Fruit fly (Drosophila melanogaster) whole organism, embryonic: ENCODE results near the gene GXIVsPLA2.

Experiments used
- Ada2b ChIP-seq: fragments of 200-800 bp; sonication (Bioruptor generic); IDR thresholded peaks from 2 replicates; pipeline ENCODE4 v1.3.6; 2022; ENCODE audit warnings: missing biosample characterization, missing genetic modification characterization
- Adf1 ChIP-seq: fragments of 200-800 bp; sonication (Bioruptor generic); IDR thresholded peaks from 2 replicates; pipeline ENCODE4 v1.3.6; 2022; ENCODE audit warnings: missing biosample characterization, missing genetic modification characterization
- Asciz ChIP-seq: fragments of 200-800 bp; sonication (Bioruptor generic); optimal IDR thresholded peaks from 2 replicates; lab custom pipeline; 2017; ENCODE audit warnings: missing biosample characterization, mild to moderate bottlenecking, missing genetic modification characterization, missing genetic modification reagents
- CG10147 ChIP-seq: fragments of 200-800 bp; sonication (Bioruptor generic); optimal IDR thresholded peaks from 2 replicates; lab custom pipeline; 2019; ENCODE audit warnings: missing biosample characterization, mild to moderate bottlenecking, missing genetic modification characterization, moderate library complexity
- CG1024 ChIP-seq: fragments of 200-800 bp; sonication (Bioruptor generic); IDR thresholded peaks from 2 replicates; pipeline ENCODE4 v1.3.6; 2022; ENCODE audit warnings: missing biosample characterization, missing genetic modification characterization
- CG10654 ChIP-seq: fragments of 200-800 bp; sonication (Bioruptor generic); optimal IDR thresholded peaks from 2 replicates; lab custom pipeline; 2016; ENCODE audit warnings: missing biosample characterization, missing genetic modification characterization
- CG11085 ChIP-seq: fragments of 200-800 bp; sonication (Bioruptor generic); IDR thresholded peaks from 2 replicates; pipeline ENCODE4 v1.3.6; 2022; ENCODE audit warnings: missing biosample characterization, missing genetic modification characterization
- CG15011 ChIP-seq: fragments of 200-800 bp; sonication (Bioruptor generic); optimal IDR thresholded peaks from 3 replicates; lab custom pipeline; 2018; ENCODE audit warnings: missing biosample characterization, mild to moderate bottlenecking, missing genetic modification characterization
- CG15696 ChIP-seq: fragments of 200-800 bp; sonication (Bioruptor generic); optimal IDR thresholded peaks from 2 replicates; lab custom pipeline; 2019; ENCODE audit warnings: missing biosample characterization, mild to moderate bottlenecking, missing genetic modification characterization, moderate library complexity
- CG17802 ChIP-seq: fragments of 200-800 bp; sonication (Bioruptor generic); optimal IDR thresholded peaks from 2 replicates; lab custom pipeline; 2018; ENCODE audit warnings: missing biosample characterization, mild to moderate bottlenecking, missing genetic modification characterization, moderate library complexity
- CG17829 ChIP-seq: fragments of 200-800 bp; optimal IDR thresholded peaks from 2 replicates; lab custom pipeline; 2019; ENCODE audit warnings: missing biosample characterization, mild to moderate bottlenecking, missing genetic modification characterization, moderate library complexity
- CG1792 ChIP-seq: fragments of 200-800 bp; sonication (Bioruptor generic); optimal IDR thresholded peaks from 2 replicates; lab custom pipeline; 2016; ENCODE audit warnings: missing biosample characterization, missing genetic modification characterization
- CG2116 ChIP-seq: fragments of 200-800 bp; sonication (Bioruptor generic); optimal IDR thresholded peaks from 3 replicates; lab custom pipeline; 2018; ENCODE audit warnings: missing biosample characterization, mild to moderate bottlenecking, missing genetic modification characterization
- CG34224 ChIP-seq: fragments of 200-800 bp; sonication (Bioruptor generic); IDR thresholded peaks from 3 replicates; pipeline ENCODE4 v1.3.6; 2022; ENCODE audit warnings: missing biosample characterization, missing genetic modification characterization; ENCODE audit not compliant: partially characterized antibody
- CG3847 ChIP-seq: fragments of 200-800 bp; sonication (Bioruptor generic); IDR thresholded peaks from 2 replicates; pipeline ENCODE4 v1.3.6; 2022; ENCODE audit warnings: missing biosample characterization, missing genetic modification characterization
- CG4360 ChIP-seq: fragments of 200-800 bp; sonication (Bioruptor generic); IDR thresholded peaks from 2 replicates; pipeline ENCODE4 v1.3.6; 2022; ENCODE audit warnings: missing biosample characterization, missing genetic modification characterization
- CG4617 ChIP-seq: fragments of 200-800 bp; sonication (Bioruptor generic); optimal IDR thresholded peaks from 3 replicates; lab custom pipeline; 2016; ENCODE audit warnings: missing biosample characterization, missing genetic modification characterization, borderline replicate concordance
- CG4854 ChIP-seq: fragments of 200-800 bp; sonication (Bioruptor generic); optimal IDR thresholded peaks from 2 replicates; lab custom pipeline; 2016; ENCODE audit warnings: missing biosample characterization, missing genetic modification characterization, inconsistent platforms
- CG6272 ChIP-seq: fragments of 200-800 bp; sonication (Bioruptor generic); IDR thresholded peaks from 2 replicates; pipeline ENCODE4 v1.3.6; 2022; ENCODE audit warnings: missing biosample characterization, missing genetic modification characterization
- CG7372 ChIP-seq: fragments of 200-800 bp; sonication (Bioruptor generic); IDR thresholded peaks from 2 replicates; pipeline ENCODE4 v1.3.6; 2022; ENCODE audit warnings: missing biosample characterization, missing genetic modification characterization
- CG7556 ChIP-seq: fragments of 200-800 bp; sonication (Bioruptor generic); optimal IDR thresholded peaks from 2 replicates; lab custom pipeline; 2017; ENCODE audit warnings: missing biosample characterization, mild to moderate bottlenecking, missing genetic modification characterization
- CG7963 ChIP-seq: fragments of 200-800 bp; sonication (Bioruptor generic); IDR thresholded peaks from 3 replicates; pipeline ENCODE4 v1.3.6; 2022; ENCODE audit warnings: missing biosample characterization, missing genetic modification characterization; ENCODE audit not compliant: partially characterized antibody
- ERR ChIP-seq: fragments of 200-800 bp; sonication (Bioruptor generic); optimal IDR thresholded peaks from 2 replicates; lab custom pipeline; 2016; ENCODE audit warnings: missing biosample characterization, missing genetic modification characterization
- Fer3 ChIP-seq: fragments of 200-800 bp; sonication (Bioruptor generic); optimal IDR thresholded peaks from 2 replicates; lab custom pipeline; 2018; ENCODE audit warnings: missing biosample characterization, mild to moderate bottlenecking, missing genetic modification characterization, moderate library complexity
- HHEX ChIP-seq: fragments of 200-800 bp; sonication (Bioruptor generic); optimal IDR thresholded peaks from 3 replicates; lab custom pipeline; 2017; ENCODE audit warnings: missing biosample characterization, mild to moderate bottlenecking, missing genetic modification characterization, missing genetic modification reagents
- HLH4C ChIP-seq: fragments of 200-800 bp; sonication (Bioruptor generic); IDR thresholded peaks from 3 replicates; pipeline ENCODE4 v1.3.6; 2022; ENCODE audit warnings: missing biosample characterization, missing genetic modification characterization; ENCODE audit not compliant: partially characterized antibody
- Hr51 ChIP-seq, 2 experiments: fragments of 200-800 bp; sonication (Bioruptor generic); optimal IDR thresholded peaks; 2 replicates in 1 of 2; 3 replicates in 1 of 2; lab custom pipeline; 2016 to 2018; ENCODE audit warnings: missing biosample characterization in 2 of 2, missing genetic modification characterization in 2 of 2, mild to moderate bottlenecking in 1 of 2, moderate library complexity in 1 of 2
- Sox102F ChIP-seq: fragments of 200-800 bp; sonication (Bioruptor generic); optimal IDR thresholded peaks from 2 replicates; lab custom pipeline; 2018; ENCODE audit warnings: missing biosample characterization, mild to moderate bottlenecking, missing genetic modification characterization, moderate library complexity
- Spps ChIP-seq: fragments of 200-800 bp; sonication (Bioruptor generic); optimal IDR thresholded peaks from 2 replicates; lab custom pipeline; 2018; ENCODE audit warnings: missing biosample characterization, mild to moderate bottlenecking, missing genetic modification characterization
- Sry-δ ChIP-seq: fragments of 200-800 bp; sonication (Bioruptor generic); optimal IDR thresholded peaks from 2 replicates; lab custom pipeline; 2016; ENCODE audit warnings: missing biosample characterization, missing genetic modification characterization
- TFAM ChIP-seq: fragments of 200-800 bp; sonication (Bioruptor generic); optimal IDR thresholded peaks from 2 replicates; lab custom pipeline; 2017; ENCODE audit warnings: missing biosample characterization, missing genetic modification characterization, inconsistent platforms
- ash1 ChIP-seq: fragments of 200-800 bp; sonication (Bioruptor generic); optimal IDR thresholded peaks from 2 replicates; lab custom pipeline; 2018; ENCODE audit warnings: missing biosample characterization, mild to moderate bottlenecking, missing genetic modification characterization
- btn ChIP-seq: fragments of 200-800 bp; sonication (Bioruptor generic); optimal IDR thresholded peaks from 2 replicates; lab custom pipeline; 2016; ENCODE audit warnings: missing biosample characterization, missing genetic modification characterization
- exex ChIP-seq: fragments of 200-800 bp; sonication (Bioruptor generic); optimal IDR thresholded peaks from 4 replicates; lab custom pipeline; 2018; ENCODE audit warnings: missing biosample characterization, mild to moderate bottlenecking, missing genetic modification characterization, moderate library complexity
- fd3F ChIP-seq: fragments of 200-800 bp; sonication (Bioruptor generic); optimal IDR thresholded peaks from 2 replicates; lab custom pipeline; 2018; ENCODE audit warnings: missing biosample characterization, mild to moderate bottlenecking, missing genetic modification characterization, moderate library complexity
- grau ChIP-seq: fragments of 200-800 bp; optimal IDR thresholded peaks from 3 replicates; lab custom pipeline; 2019; ENCODE audit warnings: missing biosample characterization, mild to moderate bottlenecking, missing genetic modification characterization, moderate library complexity
- hkb ChIP-seq, 2 experiments: fragments of 200-800 bp in 1 of 2; fragments of >200 bp in 1 of 2; sonication (Bioruptor generic) in 1 of 2; IDR thresholded peaks in 1 of 2; optimal IDR thresholded peaks in 1 of 2; 2 replicates each; pipeline versions ENCODE4 v1.3.6 to Lab custom; 2017 to 2022; ENCODE audit warnings: missing biosample characterization in 1 of 2, missing genetic modification characterization in 1 of 2
- inv ChIP-seq: fragments of 200-800 bp; sonication (Bioruptor generic); IDR thresholded peaks from 2 replicates; pipeline ENCODE4 v1.3.6; 2022; ENCODE audit warnings: missing biosample characterization, missing genetic modification characterization; ENCODE audit not compliant: partially characterized antibody
- luna ChIP-seq: fragments of 200-800 bp; sonication (Bioruptor generic); optimal IDR thresholded peaks from 2 replicates; lab custom pipeline; 2016; ENCODE audit warnings: missing biosample characterization, missing genetic modification characterization
- maf-S ChIP-seq: fragments of 200-800 bp; sonication (Bioruptor generic); optimal IDR thresholded peaks from 2 replicates; lab custom pipeline; 2016; ENCODE audit warnings: missing biosample characterization, missing genetic modification characterization
- mam ChIP-seq: fragments of 200-800 bp; sonication (Bioruptor generic); optimal IDR thresholded peaks from 3 replicates; lab custom pipeline; 2016; ENCODE audit warnings: missing biosample characterization, missing genetic modification characterization
- mirr ChIP-seq: fragments of 200-800 bp; sonication (Bioruptor generic); optimal IDR thresholded peaks from 3 replicates; lab custom pipeline; 2018; ENCODE audit warnings: missing biosample characterization, mild to moderate bottlenecking, missing genetic modification characterization
- nmo ChIP-seq: fragments of 200-800 bp; sonication (Bioruptor generic); optimal IDR thresholded peaks from 2 replicates; lab custom pipeline; 2018; ENCODE audit warnings: missing biosample characterization, mild to moderate bottlenecking, missing genetic modification characterization, moderate library complexity
- nom ChIP-seq: fragments of 200-800 bp; sonication (Bioruptor generic); optimal IDR thresholded peaks from 2 replicates; lab custom pipeline; 2017; ENCODE audit warnings: missing biosample characterization, missing genetic modification characterization, mild to moderate bottlenecking, moderate library complexity, missing genetic modification reagents
- stwl ChIP-seq: fragments of 200-800 bp; sonication (Bioruptor generic); optimal IDR thresholded peaks from 3 replicates; lab custom pipeline; 2018; ENCODE audit warnings: missing biosample characterization, mild to moderate bottlenecking, missing genetic modification characterization, moderate library complexity
- vvl ChIP-seq: fragments of 200-800 bp; sonication (Bioruptor generic); IDR thresholded peaks from 2 replicates; pipeline ENCODE4 v1.3.6; 2022; ENCODE audit warnings: missing biosample characterization, missing genetic modification characterization

GXIVsPLA2 gene

DNA sequence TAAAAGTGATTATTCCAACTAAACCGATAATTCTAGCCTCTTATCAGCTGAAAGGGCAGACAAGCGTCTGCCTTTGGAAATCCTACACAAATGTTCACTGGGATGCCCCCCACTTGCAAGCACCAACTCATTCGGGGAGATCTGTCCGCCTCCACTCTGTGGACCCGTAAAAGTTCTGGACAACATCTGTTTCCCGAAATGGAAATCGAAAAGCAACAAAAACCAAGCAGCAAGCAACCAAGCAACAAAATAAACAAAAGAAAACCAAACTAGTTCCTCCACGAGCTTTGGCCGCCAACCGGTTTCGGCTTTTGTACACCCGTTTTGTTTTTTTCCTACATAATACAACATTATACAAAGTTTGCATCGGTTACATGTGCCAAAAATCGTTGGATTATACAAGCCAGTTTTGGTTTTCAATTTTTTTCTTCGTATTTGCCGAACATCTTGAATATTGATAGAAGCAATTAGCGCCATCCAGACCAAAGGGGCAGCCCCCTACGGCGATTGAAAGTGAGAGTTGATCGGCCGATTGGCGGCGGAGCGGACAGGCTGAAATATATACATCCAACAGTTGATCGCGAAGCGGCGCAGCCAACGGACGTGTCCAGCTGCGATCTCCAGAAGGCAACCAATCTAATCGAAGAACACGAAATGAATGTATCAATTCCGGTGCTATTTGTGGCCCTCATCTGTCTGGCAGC, 3.9 kb downstream of the GXIVsPLA2 start, which contains the start of gene CG17032 (continued):
- TF ChIP-seq grau (tag; lab: Kevin White, UChicago), result no peak
- no peak for TF ChIP-seq btn (GFP tag; lab: Kevin White, UChicago)
- no peak for TF ChIP-seq ERR (GFP tag; lab: Kevin White, UChicago)
- peak; percentile 75 for TF ChIP-seq vvl
- TF ChIP-seq Spps (tag; lab: Kevin White, UChicago), result peak; percentile 2
- TF ChIP-seq CG17802 (tag; lab: Kevin White, UChicago), result no peak
- TF ChIP-seq hkb (optimal IDR thresholded peaks at IDR 0.05; lab: Kevin White, UChicago), result no peak
- TF ChIP-seq hkb (GFP tag; IDR thresholded peaks at IDR 0.05; lab: Robert Waterston, UW), result no peak
- TF ChIP-seq CG4854, result no peak
- no peak for TF ChIP-seq inv (GFP tag; lab: Robert Waterston, UW)
- no peak for TF ChIP-seq Asciz (GFP tag; lab: Kevin White, UChicago)
- TF ChIP-seq Ada2b, result peak; percentile 7; the same call in 1 of the 2 replicates
- no peak for TF ChIP-seq CG4617 (GFP tag; lab: Kevin White, UChicago)
- TF ChIP-seq Fer3, result no peak
- TF ChIP-seq CG7963 (GFP tag; lab: Robert Waterston, UW), result no peak
- no peak for TF ChIP-seq CG4360 (GFP tag; lab: Robert Waterston, UW)
- no peak for TF ChIP-seq mam
- TF ChIP-seq CG10654, result no peak
- no peak for TF ChIP-seq ash1 (GFP tag; lab: Kevin White, UChicago)
- TF ChIP-seq luna (GFP tag; lab: Kevin White, UChicago), result no peak
- TF ChIP-seq HHEX, result no peak
- TF ChIP-seq CG1792 (GFP tag; lab: Kevin White, UChicago), result no peak
- TF ChIP-seq HLH4C (GFP tag; lab: Robert Waterston, UW), result no peak
- TF ChIP-seq CG7372 (GFP tag; lab: Robert Waterston, UW), result no peak
- peak; percentile 38 for TF ChIP-seq mirr
- TF ChIP-seq CG11085, result no peak
- TF ChIP-seq Adf1, result peak; percentile 57; the same call in 1 of the 2 replicates

DNA sequence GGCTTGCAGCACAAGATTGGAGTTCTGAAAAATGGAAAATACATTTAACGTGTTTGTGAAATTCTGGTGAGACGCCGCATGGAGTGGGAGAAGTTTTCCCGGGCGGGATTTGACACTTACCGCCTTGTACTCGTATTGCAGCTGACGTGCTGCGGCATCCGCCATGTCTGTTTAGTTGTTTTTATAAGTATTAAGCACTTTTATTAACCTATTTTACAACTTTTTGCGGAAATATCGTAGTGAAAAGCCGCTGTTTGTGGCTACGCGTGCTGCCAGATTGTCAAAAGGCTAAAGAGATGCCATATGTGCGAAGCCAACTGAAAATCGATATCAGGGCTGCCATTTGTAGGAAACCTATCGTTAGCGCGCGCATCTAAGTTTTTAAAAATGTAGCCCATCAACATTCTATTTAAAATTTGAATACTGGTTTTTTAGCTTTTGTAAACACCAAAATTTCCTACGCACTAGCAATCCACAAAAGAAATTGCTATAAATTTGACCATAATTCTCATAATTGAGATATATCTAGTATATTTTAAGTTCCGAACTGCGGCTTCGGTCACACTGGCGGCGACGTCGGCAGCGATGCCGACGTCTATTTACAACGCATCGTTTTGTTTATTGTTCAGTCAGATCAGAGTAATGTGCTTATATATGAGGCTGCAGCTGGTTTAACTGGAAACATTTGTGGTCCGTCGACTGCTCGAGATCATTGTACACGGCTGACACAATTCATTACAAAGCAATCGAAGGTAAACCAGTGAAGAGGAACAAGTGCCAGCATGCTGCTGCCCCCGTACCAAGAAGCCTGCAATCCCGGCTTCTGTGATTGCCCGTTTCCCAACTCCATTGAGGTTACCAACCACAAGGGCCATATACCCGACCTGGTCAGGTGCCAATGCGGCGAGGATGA, 12.9 kb downstream of the GXIVsPLA2 start, which contains the start of the genes Brr2 and CG10516:
Gene Brr2, minus strand, starts transcription at position 285 of the 913 bp plus-strand sequence.
Gene CG10516, plus strand, starts transcription at position 617 of the 913 bp plus-strand sequence.
- TF ChIP-seq CG7556 (GFP tag; lab: Kevin White, UChicago) (no peak), exex (tag; lab: Kevin White, UChicago) (no peak), CG1024 (GFP tag; lab: Robert Waterston, UW) (0 out of 2 replicates have a peak, but pooled peaks have one; percentile 5), CG34224 (GFP tag; lab: Robert Waterston, UW) (peak; percentile 27; the same call in 1 of the 3 replicates), Sry-δ (GFP tag; lab: Kevin White, UChicago) (peak; percentile 71), TFAM (no peak), nom (no peak), CG10147 (GFP tag; lab: Kevin White, UChicago) (no peak), CG2116 (GFP tag; lab: Kevin White, UChicago) (peak; percentile 78), hkb (optimal IDR thresholded peaks at IDR 0.05; lab: Kevin White, UChicago) (peak; percentile 70), hkb (GFP tag; IDR thresholded peaks at IDR 0.05; lab: Robert Waterston, UW) (peak; percentile 49; the same call in 1 of the 2 replicates), fd3F (GFP tag; lab: Kevin White, UChicago) (no peak), Sox102F (GFP tag; lab: Kevin White, UChicago) (no peak), CG15696 (tag; lab: Kevin White, UChicago) (peak; percentile 29), CG6272 (GFP tag; lab: Robert Waterston, UW) (no peak), CG3847 (peak; percentile 62), CG15011 (GFP tag; lab: Kevin White, UChicago) (no peak), stwl (tag; lab: Kevin White, UChicago) (peak; percentile 60), nmo (GFP tag; lab: Kevin White, UChicago) (peak; percentile 74), Hr51 (GFP tag; optimal IDR thresholded peaks at IDR 0.05; lab: Kevin White, UChicago) (peak in 1 of 2 experiments; percentile 29), maf-S (GFP tag; lab: Kevin White, UChicago) (peak; percentile 7), CG17829 (tag; lab: Kevin White, UChicago) (peak; percentile 76)
